Worm (Caenorhabditis elegans) whole organism, L4 larva: Measurements from ENCODE around the gene C27D9.2.

Source experiments
- F10B5.3 ChIP-seq: sonication (generic microtip); optimal IDR thresholded peaks from 2 replicates; lab custom pipeline; 2016; ENCODE audit warnings: mild to moderate bottlenecking, missing genetic modification characterization, missing compliant biosample characterization
- F44E2.7 ChIP-seq: fragments of 200-800 bp; sonication (Bioruptor generic); IDR thresholded peaks from 2 replicates; pipeline ENCODE4 v2.1.2; 2022; ENCODE audit warnings: missing genetic modification characterization, missing compliant biosample characterization
- F49E8.2 ChIP-seq: sonication (generic microtip); optimal IDR thresholded peaks from 2 replicates; lab custom pipeline; 2016; ENCODE audit warnings: missing compliant biosample characterization, mild to moderate bottlenecking, missing genetic modification characterization, borderline replicate concordance
- dmd-6 ChIP-seq: fragments of 200-800 bp; sonication (Bioruptor generic); IDR thresholded peaks from 2 replicates; pipeline ENCODE4 v1.3.6; 2022; ENCODE audit warnings: missing genetic modification reagents, missing genetic modification characterization, missing compliant biosample characterization
- dpl-1 ChIP-seq: fragments of 150-350 bp; optimal IDR thresholded peaks from 2 replicates; lab custom pipeline; 2014; ENCODE audit warnings: missing biosample characterization, missing genetic modification reagents, missing genetic modification characterization
- hlh-11 ChIP-seq: fragments of 200-800 bp; sonication (Bioruptor generic); optimal IDR thresholded peaks from 2 replicates; lab custom pipeline; 2018; ENCODE audit warnings: mild to moderate bottlenecking, missing genetic modification characterization, missing compliant biosample characterization
- lin-1 ChIP-seq: fragments of 200-800 bp; sonication (Bioruptor generic); IDR thresholded peaks from 2 replicates; pipeline ENCODE4 v1.3.6; 2022; ENCODE audit warnings: missing genetic modification reagents, missing genetic modification characterization, missing compliant biosample characterization
- lin-29 ChIP-seq: fragments of 200-800 bp; sonication (Bioruptor generic); IDR thresholded peaks from 2 replicates; pipeline ENCODE4 v1.3.6; 2022; ENCODE audit warnings: missing genetic modification reagents, missing genetic modification characterization, missing compliant biosample characterization
- mxl-3 ChIP-seq: fragments of 200-800 bp; sonication (Bioruptor generic); optimal IDR thresholded peaks from 2 replicates; lab custom pipeline; 2018; ENCODE audit warnings: mild to moderate bottlenecking, missing genetic modification characterization, missing compliant biosample characterization
- nhr-77 ChIP-seq: fragments of 150-350 bp; optimal IDR thresholded peaks from 2 replicates; lab custom pipeline; 2014; ENCODE audit warnings: missing biosample characterization, missing genetic modification characterization
- pha-4 ChIP-seq, 2 experiments: fragments of 150-350 bp in 1 of 2; fragments of 200-800 bp in 1 of 2; sonication (Bioruptor generic) in 1 of 2; IDR thresholded peaks in 1 of 2; optimal IDR thresholded peaks in 1 of 2; 2 replicates each; pipeline versions ENCODE4 v1.3.6 to Lab custom; 2014 to 2022; ENCODE audit warnings: missing genetic modification characterization in 2 of 2, missing genetic modification reagents in 2 of 2, missing biosample characterization in 1 of 2, missing compliant biosample characterization in 1 of 2
- rbr-2 ChIP-seq: sonication (generic microtip); optimal IDR thresholded peaks from 2 replicates; lab custom pipeline; 2016; ENCODE audit warnings: missing genotype, missing genetic modification characterization, missing compliant biosample characterization
- sdz-12 ChIP-seq: fragments of 200-800 bp; sonication (Bioruptor generic); optimal IDR thresholded peaks from 2 replicates; lab custom pipeline; 2018; ENCODE audit warnings: mild to moderate bottlenecking, missing genetic modification characterization, missing compliant biosample characterization
- unc-130 ChIP-seq: sonication (generic microtip); optimal IDR thresholded peaks from 2 replicates; lab custom pipeline; 2016; ENCODE audit warnings: missing genetic modification reagents, missing genetic modification characterization, missing compliant biosample characterization

The C27D9.2 gene

ce11 chrII:4706359-4706871 lies 50.2 kb downstream of the C27D9.2 start, which contains the start of the genes F10G7.9 and tsn-1 (continued):
- TF ChIP-seq sdz-12, result no peak
- no peak for TF ChIP-seq F44E2.7
- no peak for TF ChIP-seq F10B5.3
- no peak for TF ChIP-seq pha-4 (GFP tag; IDR thresholded peaks at IDR 0.05; lab: Robert Waterston, UW)
- peak; percentile 23 for TF ChIP-seq pha-4 (tag; optimal IDR thresholded peaks at IDR 0.05; lab: Kevin White, UChicago)
- TF ChIP-seq hlh-11 (tag; lab: Kevin White, UChicago), result peak; percentile 64
- TF ChIP-seq lin-29 (GFP tag; lab: Robert Waterston, UW), result no peak
- peak; percentile 70 for TF ChIP-seq dpl-1
- peak; percentile 0 for TF ChIP-seq rbr-2 (tag; lab: Kevin White, UChicago)
- TF ChIP-seq lin-1 (GFP tag; lab: Robert Waterston, UW), result no peak
- no peak for TF ChIP-seq nhr-77 (tag; lab: Kevin White, UChicago)
- peak; percentile 11 for TF ChIP-seq unc-130 (GFP tag; lab: Kevin White, UChicago)
- TF ChIP-seq dmd-6, result peak; percentile 57
- TF ChIP-seq F49E8.2 (tag; lab: Kevin White, UChicago), result peak; percentile 21
- TF ChIP-seq mxl-3, result peak; percentile 36
